Fruit fly (Drosophila melanogaster) Kc167 (cell line): Measurements from ENCODE around the gene CG9132.

ENCODE experiments used
- Myc ChIP-seq: fragments of >200 bp; optimal IDR thresholded peaks from 2 replicates; lab custom pipeline; 2017; ENCODE audit warnings: missing external identifiers
- Sin3A ChIP-seq: fragments of >200 bp; optimal IDR thresholded peaks from 2 replicates; lab custom pipeline; 2018; ENCODE audit warnings: missing external identifiers
- h ChIP-seq: fragments of >200 bp; optimal IDR thresholded peaks from 3 replicates; lab custom pipeline; 2018; ENCODE audit warnings: missing external identifiers
- insv ChIP-seq: fragments of >200 bp; optimal IDR thresholded peaks from 3 replicates; lab custom pipeline; 2018; ENCODE audit warnings: missing external identifiers
- psq ChIP-seq: fragments of >200 bp; optimal IDR thresholded peaks from 2 replicates; lab custom pipeline; 2017; ENCODE audit warnings: missing external identifiers
- ttk ChIP-seq: sonication (Bioruptor generic); optimal IDR thresholded peaks from 2 replicates; lab custom pipeline; 2017; ENCODE audit warnings: missing external identifiers

Gene CG9132

dm6 chrX:16800530-16801027, at the start of gene CG9132, which contains the start of gene CG4789:
Gene CG9132 (minus strand): TSS chrX:16800710.
Gene CG4789 (plus strand): TSS chrX:16800930.
- TF ChIP-seq h (lab: Kevin White, UChicago) (no peak), psq (no peak)

dm6 chrX:16849517-16849916, 49.0 kb upstream of the CG9132 start:
- TF ChIP-seq h (lab: Kevin White, UChicago) (no peak), Myc (no peak), insv (no peak), Sin3A (lab: Kevin White, UChicago) (no peak), psq (no peak), ttk (lab: Kevin White, UChicago) (no peak)

- TF ChIP-seq ttk (lab: Kevin White, UChicago) (no peak), psq (no peak), h (lab: Kevin White, UChicago) (no peak), Sin3A (lab: Kevin White, UChicago) (no peak)
These were observed 48.5 kb upstream of the CG9132 start for dm6 chrX:16848978-16849377.

- TF ChIP-seq Myc: no peak
- TF ChIP-seq h (lab: Kevin White, UChicago): no peak
- no peak for TF ChIP-seq Sin3A (lab: Kevin White, UChicago)
- TF ChIP-seq insv: no peak
- no peak for TF ChIP-seq psq
- no peak for TF ChIP-seq ttk (lab: Kevin White, UChicago)
These were observed 46.1 kb upstream of the CG9132 start for dm6 chrX:16846575-16846974.

- TF ChIP-seq Sin3A (lab: Kevin White, UChicago) (no peak), ttk (lab: Kevin White, UChicago) (no peak), insv (no peak), h (lab: Kevin White, UChicago) (no peak), Myc (no peak)
These were observed 43.8 kb upstream of the CG9132 start, which contains the start of gene RSG7 for dm6 chrX:16844295-16844694. Gene RSG7 (minus strand): TSS chrX:16844433.

dm6 chrX:16839905-16840304, 39.4 kb upstream of the CG9132 start:
- TF ChIP-seq h (lab: Kevin White, UChicago): no peak
- TF ChIP-seq insv: no peak
- TF ChIP-seq Myc: no peak
- TF ChIP-seq psq: no peak
- no peak for TF ChIP-seq ttk (lab: Kevin White, UChicago)
- no peak for TF ChIP-seq Sin3A (lab: Kevin White, UChicago)

- TF ChIP-seq h (lab: Kevin White, UChicago) (no peak), Sin3A (lab: Kevin White, UChicago) (no peak), Myc (no peak)
These were observed 38.5 kb upstream of the CG9132 start for dm6 chrX:16839033-16839432.

dm6 chrX:16837588-16838178, 37.2 kb upstream of the CG9132 start:
- TF ChIP-seq h (lab: Kevin White, UChicago): no peak
- no peak for TF ChIP-seq psq
- TF ChIP-seq Myc: no peak

- TF ChIP-seq insv: no peak
- no peak for TF ChIP-seq Sin3A (lab: Kevin White, UChicago)
- no peak for TF ChIP-seq h (lab: Kevin White, UChicago)
These were observed 36.4 kb upstream of the CG9132 start for dm6 chrX:16836805-16837333.

dm6 chrX:16836091-16836799, 35.7 kb upstream of the CG9132 start:
- TF ChIP-seq insv (no peak), psq (no peak), h (lab: Kevin White, UChicago) (no peak), Sin3A (lab: Kevin White, UChicago) (no peak), Myc (no peak), ttk (lab: Kevin White, UChicago) (no peak)

dm6 chrX:16835304-16835703, 34.8 kb upstream of the CG9132 start, which contains the start of the genes CG13004 and CG46306:
Gene CG13004 (minus strand): TSS chrX:16835520.
Gene CG46306 (minus strand): TSS chrX:16835520.
- TF ChIP-seq Myc: no peak
- no peak for TF ChIP-seq h (lab: Kevin White, UChicago)
- no peak for TF ChIP-seq ttk (lab: Kevin White, UChicago)
- TF ChIP-seq Sin3A (lab: Kevin White, UChicago): no peak
- TF ChIP-seq insv: no peak
- TF ChIP-seq psq: no peak

dm6 chrX:16834259-16834658, 33.7 kb upstream of the CG9132 start:
- TF ChIP-seq Myc (no peak), ttk (lab: Kevin White, UChicago) (no peak), psq (no peak), insv (no peak), h (lab: Kevin White, UChicago) (no peak), Sin3A (lab: Kevin White, UChicago) (no peak)

dm6 chrX:16833097-16833496, 32.6 kb upstream of the CG9132 start:
- TF ChIP-seq h (lab: Kevin White, UChicago) (no peak), Myc (no peak), insv (no peak), psq (no peak), Sin3A (lab: Kevin White, UChicago) (no peak), ttk (lab: Kevin White, UChicago) (no peak)
